Worm (Caenorhabditis elegans): ENCODE results near the gene sedl-1.

sedl-1 gene

ce11 chrX:1450352-1450818 is 10.3 kb upstream of the sedl-1 start, which contains the start of gene W05H7.1:
TSS of gene W05H7.1 (plus strand) at chrX:1450768.
- peak; percentile 62 for TF ChIP-seq pha-4 (tag; optimal IDR thresholded peaks at IDR 0.05)
- TF ChIP-seq fkh-2 (tag; optimal IDR thresholded peaks at IDR 0.05), result no peak
- TF ChIP-seq nhr-28 (tag; optimal IDR thresholded peaks at IDR 0.05), result no peak
- no peak for TF ChIP-seq unc-39 (tag; optimal IDR thresholded peaks at IDR 0.05)
- TF ChIP-seq lsy-12 (tag; optimal IDR thresholded peaks at IDR 0.05), result no peak
- no peak for TF ChIP-seq nhr-12 (tag; optimal IDR thresholded peaks at IDR 0.05)
- TF ChIP-seq jun-1 (tag; optimal IDR thresholded peaks at IDR 0.05), result no peak
- TF ChIP-seq nhr-43 (tag; optimal IDR thresholded peaks at IDR 0.05; ENCODE audit: poor library complexity, severe bottlenecking), result no peak
- TF ChIP-seq ceh-9 (tag; optimal IDR thresholded peaks at IDR 0.05), result no peak
- TF ChIP-seq ztf-4 (tag; optimal IDR thresholded peaks at IDR 0.05), result no peak
- TF ChIP-seq ZK546.5 (tag; optimal IDR thresholded peaks at IDR 0.05), result no peak
- TF ChIP-seq egl-27 (tag; optimal IDR thresholded peaks at IDR 0.05), result no peak
- TF ChIP-seq nhr-237 (tag; optimal IDR thresholded peaks at IDR 0.05), result no peak
- TF ChIP-seq pqm-1 (tag; optimal IDR thresholded peaks at IDR 0.05), result no peak
- peak; percentile 32 for TF ChIP-seq snpc-4 (tag; optimal IDR thresholded peaks at IDR 0.05)
- peak; percentile 15 for TF ChIP-seq elt-2 (tag; optimal IDR thresholded peaks at IDR 0.05)
- TF ChIP-seq lin-39 (tag; optimal IDR thresholded peaks at IDR 0.05), result peak; percentile 58
- TF ChIP-seq lin-15B (tag; optimal IDR thresholded peaks at IDR 0.05), result peak; percentile 30
- TF ChIP-seq nhr-67 (tag; optimal IDR thresholded peaks at IDR 0.05), result no peak
- no peak for TF ChIP-seq nhr-11 (tag; optimal IDR thresholded peaks at IDR 0.05)
- no peak for TF ChIP-seq fos-1 (tag; optimal IDR thresholded peaks at IDR 0.05)
- no peak for TF ChIP-seq daf-12 (tag; optimal IDR thresholded peaks at IDR 0.05)
- TF ChIP-seq R02D3.7 (tag; optimal IDR thresholded peaks at IDR 0.05), result no peak
- no peak for TF ChIP-seq mdl-1 (tag; optimal IDR thresholded peaks at IDR 0.05)
- TF ChIP-seq unc-62 (GFP tag; optimal IDR thresholded peaks at IDR 0.05), result no peak
- TF ChIP-seq ceh-16 (tag; optimal IDR thresholded peaks at IDR 0.05), result no peak
- TF ChIP-seq sea-2 (GFP tag; optimal IDR thresholded peaks at IDR 0.05), result no peak
- TF ChIP-seq nhr-77 (tag; optimal IDR thresholded peaks at IDR 0.05), result no peak
- no peak for TF ChIP-seq zag-1 (tag; optimal IDR thresholded peaks at IDR 0.05)
- TF ChIP-seq eor-1 (tag; optimal IDR thresholded peaks at IDR 0.05), result no peak
- TF ChIP-seq ztf-11 (tag; optimal IDR thresholded peaks at IDR 0.05), result no peak
- TF ChIP-seq fkh-10 (GFP tag; optimal IDR thresholded peaks at IDR 0.05), result no peak
- no peak for TF ChIP-seq elt-3 (tag; optimal IDR thresholded peaks at IDR 0.05)
- no peak for TF ChIP-seq skn-1 (tag; optimal IDR thresholded peaks at IDR 0.05)
- peak; percentile 42 for TF ChIP-seq egl-5 (tag; optimal IDR thresholded peaks at IDR 0.05)
- no peak for TF ChIP-seq ama-1 (optimal IDR thresholded peaks at IDR 0.05)
- TF ChIP-seq tbx-2 (tag; optimal IDR thresholded peaks at IDR 0.05), result no peak
- TF ChIP-seq hmg-11 (tag; optimal IDR thresholded peaks at IDR 0.05), result peak; percentile 56
- TF ChIP-seq nfya-1 (tag; optimal IDR thresholded peaks at IDR 0.05; ENCODE audit: insufficient read depth), result peak; percentile 73
- no peak for TF ChIP-seq ceh-82 (tag; optimal IDR thresholded peaks at IDR 0.05)
- TF ChIP-seq ceh-28 (tag; optimal IDR thresholded peaks at IDR 0.05), result no peak
- TF ChIP-seq mml-1 (tag; optimal IDR thresholded peaks at IDR 0.05), result no peak
- TF ChIP-seq nhr-76 (tag; optimal IDR thresholded peaks at IDR 0.05), result no peak
- no peak for TF ChIP-seq elt-1 (tag; optimal IDR thresholded peaks at IDR 0.05)
- peak; percentile 63 for TF ChIP-seq nhr-25 (tag; optimal IDR thresholded peaks at IDR 0.05)
- no peak for TF ChIP-seq aly-2 (tag; optimal IDR thresholded peaks at IDR 0.05)
- peak; percentile 48 for TF ChIP-seq nhr-23 (tag; optimal IDR thresholded peaks at IDR 0.05)
